Fruit fly (Drosophila melanogaster): ENCODE measurements around the gene CG14454.

Gene CG14454

DNA sequence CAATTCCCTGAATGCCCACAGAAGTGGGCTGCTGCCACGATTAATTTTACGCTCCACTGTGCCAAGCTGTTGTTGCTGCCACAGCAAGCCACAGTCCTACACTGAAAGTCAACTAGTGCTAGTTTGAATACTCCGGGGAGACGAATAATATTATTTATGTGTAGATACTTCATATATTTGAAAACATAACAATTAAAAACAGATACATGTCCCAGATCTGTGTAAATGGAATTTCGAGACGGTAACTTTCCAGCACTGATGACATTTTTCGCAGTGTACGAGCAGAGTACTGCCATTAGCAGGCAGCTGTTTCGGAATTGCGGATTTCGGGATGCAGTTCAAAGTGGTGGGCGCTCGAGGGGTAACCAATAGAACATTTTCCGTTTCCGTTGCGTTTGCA, 27.2 kb downstream of the CG14454 start (continued):
- peak; percentile 8 for TF ChIP-seq acj6 (GFP tag; optimal IDR thresholded peaks at IDR 0.05)
- peak; percentile 15 for TF ChIP-seq CG32006 (GFP tag; optimal IDR thresholded peaks at IDR 0.05)
- no peak for TF ChIP-seq Blimp-1 (GFP tag; optimal IDR thresholded peaks at IDR 0.05)
- peak; percentile 13 for TF ChIP-seq Sox14 (GFP tag; optimal IDR thresholded peaks at IDR 0.05)
- TF ChIP-seq dac (GFP tag; optimal IDR thresholded peaks at IDR 0.05), result no peak
- no peak for TF ChIP-seq CG3032 (tag; optimal IDR thresholded peaks at IDR 0.05)
- no peak for TF ChIP-seq Lpt (GFP tag; optimal IDR thresholded peaks at IDR 0.05)

DNA sequence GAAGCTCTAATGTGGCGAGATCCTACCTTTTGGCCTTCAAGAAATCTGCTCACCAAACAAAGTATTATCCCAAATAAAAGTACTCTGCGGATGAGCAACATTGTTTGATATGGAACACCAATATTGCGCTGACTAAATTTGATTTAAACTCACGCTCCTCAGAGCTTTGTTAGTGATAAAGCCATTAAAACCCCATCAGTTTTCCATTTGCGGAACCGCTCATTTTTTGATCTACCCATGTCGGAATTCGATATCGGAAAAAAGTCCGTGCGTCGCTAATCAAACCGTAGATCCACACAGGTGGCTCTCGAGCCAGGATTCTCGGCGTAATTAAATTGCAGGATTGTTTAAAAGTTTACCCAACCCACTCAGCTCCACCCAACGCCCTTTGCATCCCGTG, 39.9 kb downstream of the CG14454 start, which contains the start of gene CG33772:
TSS of gene CG33772 (minus strand) at position 101 of the 400 bp plus-strand sequence.
- TF ChIP-seq CG10631 (GFP tag; optimal IDR thresholded peaks at IDR 0.05), result no peak
- no peak for TF ChIP-seq Hr39 (GFP tag; optimal IDR thresholded peaks at IDR 0.05)
- no peak for TF ChIP-seq Met (GFP tag; optimal IDR thresholded peaks at IDR 0.05)
- no peak for TF ChIP-seq dac (GFP tag; optimal IDR thresholded peaks at IDR 0.05)

DNA sequence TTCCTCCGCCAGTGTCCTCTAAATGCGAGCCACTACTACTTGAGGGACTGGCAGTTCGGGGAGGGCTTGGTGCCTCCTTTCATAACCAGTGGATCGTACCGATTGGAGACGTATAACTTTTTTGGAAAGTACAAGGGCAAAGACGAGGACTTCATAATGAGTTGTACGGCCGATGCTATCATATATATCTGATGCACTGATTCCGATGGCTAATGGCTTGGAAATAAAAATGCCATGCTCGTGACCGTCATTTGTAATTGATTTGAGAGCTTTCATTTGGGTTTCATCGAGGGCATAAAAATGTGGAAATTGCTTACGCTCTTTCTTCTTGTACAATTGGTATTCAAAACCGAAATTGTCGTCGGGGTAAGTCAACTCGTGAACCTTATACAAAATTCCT, 43.2 kb downstream of the CG14454 start, which contains the start of gene CG33771:
TSS of gene CG33771 (plus strand) at position 301 of the 400 bp plus-strand sequence.
- no peak for TF ChIP-seq Gug (GFP tag; IDR thresholded peaks at IDR 0.05)
- TF ChIP-seq CG8319 (GFP tag; optimal IDR thresholded peaks at IDR 0.05), result no peak
- TF ChIP-seq CG10631 (GFP tag; optimal IDR thresholded peaks at IDR 0.05), result no peak
- no peak for TF ChIP-seq Lpt (GFP tag; optimal IDR thresholded peaks at IDR 0.05)
- no peak for TF ChIP-seq CG6163 (GFP tag; IDR thresholded peaks at IDR 0.05)

DNA sequence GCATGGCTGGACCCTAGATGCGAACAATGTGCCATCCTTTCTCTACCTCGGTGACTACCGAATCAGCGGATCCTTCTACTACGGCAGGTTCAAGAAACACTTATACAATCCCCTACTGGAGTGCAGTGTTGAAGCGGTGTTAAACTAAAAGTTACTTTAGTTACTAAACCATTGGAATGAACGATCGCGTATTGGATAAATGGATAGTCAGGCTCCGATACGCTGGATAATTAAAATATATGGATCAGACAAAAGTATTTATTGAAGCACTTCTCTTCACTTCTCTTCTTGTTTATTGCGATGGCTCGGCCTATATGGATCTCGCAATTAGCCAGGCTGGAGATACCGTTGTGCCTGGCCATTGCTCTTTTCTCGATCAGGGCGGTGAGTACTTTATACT, 44.0 kb downstream of the CG14454 start, which contains the start of gene CG33770:
TSS of gene CG33770 (plus strand) at position 301 of the 400 bp plus-strand sequence.
- no peak for TF ChIP-seq fd59A (GFP tag; optimal IDR thresholded peaks at IDR 0.05)
- peak; percentile 19 for TF ChIP-seq svp (GFP tag)

DNA sequence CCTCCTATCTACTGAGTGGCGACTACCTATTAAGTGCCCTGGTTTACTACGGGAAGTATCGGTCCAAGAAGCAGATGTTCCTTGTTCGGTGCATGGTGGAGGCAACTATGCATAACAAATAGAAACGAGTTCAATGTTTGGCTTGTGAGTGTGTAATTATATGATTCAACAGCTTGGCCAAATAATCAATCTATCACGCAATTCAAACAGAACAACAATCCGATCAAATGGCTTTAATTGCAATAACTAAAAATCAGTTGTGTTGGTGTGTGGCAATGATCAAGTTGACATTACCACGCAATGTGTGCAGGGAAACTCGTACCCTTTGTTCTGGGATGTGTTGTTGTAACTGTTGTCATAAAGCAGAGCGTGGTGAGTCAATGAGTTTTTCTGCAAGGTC, 44.7 kb downstream of the CG14454 start, which contains the start of gene CG33769:
TSS of gene CG33769 (plus strand) at position 301 of the 400 bp plus-strand sequence.
- no peak for TF ChIP-seq Ets96B (tag; optimal IDR thresholded peaks at IDR 0.05)
- no peak for TF ChIP-seq CG7368 (GFP tag; optimal IDR thresholded peaks at IDR 0.05)
- TF ChIP-seq dsx (GFP tag; optimal IDR thresholded peaks at IDR 0.05; ENCODE audit: poor library complexity, severe bottlenecking), result no peak
- TF ChIP-seq Hr38 (GFP tag; optimal IDR thresholded peaks at IDR 0.05), result no peak
- no peak for TF ChIP-seq CG10631 (GFP tag; optimal IDR thresholded peaks at IDR 0.05)
- no peak for TF ChIP-seq acj6 (GFP tag; optimal IDR thresholded peaks at IDR 0.05)
- no peak for TF ChIP-seq vri (GFP tag; optimal IDR thresholded peaks at IDR 0.05)
- no peak for TF ChIP-seq CG6808 (GFP tag; optimal IDR thresholded peaks at IDR 0.05)
- no peak for TF ChIP-seq CG11902 (GFP tag; optimal IDR thresholded peaks at IDR 0.05)
- TF ChIP-seq ss (GFP tag; optimal IDR thresholded peaks at IDR 0.05), result no peak
- TF ChIP-seq CG15336 (GFP tag; IDR thresholded peaks at IDR 0.05), result no peak
- no peak for TF ChIP-seq CG11762 (GFP tag; optimal IDR thresholded peaks at IDR 0.05; ENCODE audit: insufficient read depth)
- no peak for TF ChIP-seq CG6854 (GFP tag; optimal IDR thresholded peaks at IDR 0.05)
- TF ChIP-seq dac (GFP tag; optimal IDR thresholded peaks at IDR 0.05), result no peak
- TF ChIP-seq fd85E (GFP tag; optimal IDR thresholded peaks at IDR 0.05), result no peak
- no peak for TF ChIP-seq fkh (GFP tag; optimal IDR thresholded peaks at IDR 0.05)
- no peak for TF ChIP-seq cyc (GFP tag; optimal IDR thresholded peaks at IDR 0.05)
- TF ChIP-seq CG32006 (GFP tag; optimal IDR thresholded peaks at IDR 0.05), result no peak

DNA sequence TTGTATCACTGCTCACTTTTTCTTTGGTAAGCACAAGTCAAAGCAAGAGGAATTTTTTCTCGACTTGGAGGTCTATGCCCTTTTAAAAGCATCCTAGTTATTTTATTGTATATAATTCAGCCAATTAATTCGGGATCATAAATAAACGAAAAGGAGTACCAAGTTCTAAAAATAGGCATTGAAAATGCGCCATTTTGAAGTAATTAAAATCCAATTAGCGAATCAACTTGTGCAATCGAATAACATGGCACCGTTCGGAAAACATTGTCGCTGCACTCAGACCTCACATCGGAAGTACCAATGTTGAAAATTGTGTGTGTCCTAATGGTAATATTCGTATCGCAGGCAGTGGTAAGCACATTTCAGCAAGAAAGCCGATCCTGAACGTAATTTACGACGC, 45.5 kb downstream of the CG14454 start, which contains the start of gene CG33768:
TSS of gene CG33768 (plus strand) at position 301 of the 400 bp plus-strand sequence.
- TF ChIP-seq CG3032 (tag; optimal IDR thresholded peaks at IDR 0.05), result no peak
- no peak for TF ChIP-seq OdsH (GFP tag; optimal IDR thresholded peaks at IDR 0.05)
- TF ChIP-seq CG6808 (GFP tag; optimal IDR thresholded peaks at IDR 0.05), result no peak
- no peak for TF ChIP-seq Gug (GFP tag; IDR thresholded peaks at IDR 0.05)
- no peak for TF ChIP-seq CG8319 (GFP tag; optimal IDR thresholded peaks at IDR 0.05)
- TF ChIP-seq fd59A (GFP tag; optimal IDR thresholded peaks at IDR 0.05), result no peak
- TF ChIP-seq CG6163 (GFP tag; IDR thresholded peaks at IDR 0.05), result no peak
- no peak for TF ChIP-seq Eip75B (GFP tag; optimal IDR thresholded peaks at IDR 0.05)

All from whole organism, prepupa.